Worm (Caenorhabditis elegans) whole organism, late embryonic: ENCODE measurements around the gene C35B1.3.

ENCODE experiments used
- C08G9.2 ChIP-seq: sonication (generic microtip); optimal IDR thresholded peaks from 2 replicates; lab custom pipeline; 2016; ENCODE audit warnings: mild to moderate bottlenecking, missing genetic modification characterization, moderate library complexity, missing compliant biosample characterization
- F13H6.1 ChIP-seq: sonication (generic microtip); optimal IDR thresholded peaks from 2 replicates; lab custom pipeline; 2016; ENCODE audit warnings: missing genetic modification characterization, missing compliant biosample characterization
- K02D7.2 ChIP-seq: sonication (generic microtip); optimal IDR thresholded peaks from 2 replicates; lab custom pipeline; 2017; ENCODE audit warnings: mild to moderate bottlenecking, missing genetic modification characterization, missing compliant biosample characterization
- Y22D7AL.16 ChIP-seq: sonication (generic microtip); optimal IDR thresholded peaks from 2 replicates; lab custom pipeline; 2016; ENCODE audit warnings: missing genetic modification characterization, missing compliant biosample characterization
- ahr-1 ChIP-seq: sonication (generic microtip); optimal IDR thresholded peaks from 2 replicates; lab custom pipeline; 2016; ENCODE audit warnings: missing genetic modification characterization, missing compliant biosample characterization
- ceh-14 ChIP-seq: sonication (generic microtip); optimal IDR thresholded peaks from 2 replicates; lab custom pipeline; 2016; ENCODE audit warnings: missing genotype, missing genetic modification characterization, missing compliant biosample characterization
- ceh-18 ChIP-seq: sonication (generic microtip); optimal IDR thresholded peaks from 2 replicates; lab custom pipeline; 2016; ENCODE audit warnings: missing genetic modification characterization, missing compliant biosample characterization
- ceh-2 ChIP-seq: sonication (generic microtip); optimal IDR thresholded peaks from 2 replicates; lab custom pipeline; 2016; ENCODE audit warnings: missing genotype, missing genetic modification characterization, missing compliant biosample characterization
- ceh-22 ChIP-seq: sonication (generic microtip); optimal IDR thresholded peaks from 2 replicates; lab custom pipeline; 2017; ENCODE audit warnings: missing biosample characterization, missing genetic modification characterization
- ceh-24 ChIP-seq: sonication (generic microtip); optimal IDR thresholded peaks from 2 replicates; lab custom pipeline; 2016; ENCODE audit warnings: mild to moderate bottlenecking, missing genetic modification characterization, missing compliant biosample characterization
- ceh-31 ChIP-seq: sonication (generic microtip); optimal IDR thresholded peaks from 2 replicates; lab custom pipeline; 2016; ENCODE audit warnings: missing genetic modification characterization, missing compliant biosample characterization
- ceh-34 ChIP-seq: sonication (generic microtip); optimal IDR thresholded peaks from 2 replicates; lab custom pipeline; 2016; ENCODE audit warnings: mild to moderate bottlenecking, missing genetic modification characterization, missing compliant biosample characterization
- ceh-45 ChIP-seq: fragments of 200-800 bp; sonication (Bioruptor generic); IDR thresholded peaks from 2 replicates; pipeline ENCODE4 v1.3.6; 2022; ENCODE audit warnings: missing genetic modification reagents, missing genetic modification characterization, missing compliant biosample characterization
- ceh-48 ChIP-seq: sonication (generic microtip); optimal IDR thresholded peaks from 2 replicates; lab custom pipeline; 2016; ENCODE audit warnings: missing genetic modification characterization, inconsistent platforms, missing compliant biosample characterization
- che-1 ChIP-seq: sonication (generic microtip); optimal IDR thresholded peaks from 2 replicates; lab custom pipeline; 2016; ENCODE audit warnings: mild to moderate bottlenecking, missing genetic modification characterization, missing compliant biosample characterization
- elt-2 ChIP-seq: sonication (generic microtip); optimal IDR thresholded peaks from 2 replicates; lab custom pipeline; 2016; ENCODE audit warnings: missing genetic modification reagents, missing genetic modification characterization, missing compliant biosample characterization
- elt-4 ChIP-seq: sonication (generic microtip); optimal IDR thresholded peaks from 2 replicates; lab custom pipeline; 2016; ENCODE audit warnings: missing genetic modification characterization, missing compliant biosample characterization
- ets-4 ChIP-seq: sonication (generic microtip); optimal IDR thresholded peaks from 2 replicates; lab custom pipeline; 2016; ENCODE audit warnings: missing genetic modification characterization, missing compliant biosample characterization
- fax-1 ChIP-seq: sonication (generic microtip); optimal IDR thresholded peaks from 2 replicates; lab custom pipeline; 2016; ENCODE audit warnings: missing genotype, missing genetic modification characterization, missing compliant biosample characterization
- fkh-10 ChIP-seq: fragments of 150-350 bp; optimal IDR thresholded peaks from 2 replicates; lab custom pipeline; 2014; ENCODE audit warnings: missing biosample characterization, missing genetic modification reagents, missing genetic modification characterization
- fkh-6 ChIP-seq: sonication (generic microtip); optimal IDR thresholded peaks from 2 replicates; lab custom pipeline; 2016; ENCODE audit warnings: missing genetic modification characterization, missing compliant biosample characterization
- hlh-15 ChIP-seq: sonication (generic microtip); optimal IDR thresholded peaks from 2 replicates; lab custom pipeline; 2016; ENCODE audit warnings: missing genetic modification characterization, missing compliant biosample characterization
- hlh-30 ChIP-seq: sonication (generic microtip); optimal IDR thresholded peaks from 2 replicates; lab custom pipeline; 2017; ENCODE audit warnings: antibody characterized with exemption, missing genetic modification characterization, missing compliant biosample characterization; ENCODE audit not compliant: insufficient read depth
- hlh-6 ChIP-seq: sonication (generic microtip); optimal IDR thresholded peaks from 2 replicates; lab custom pipeline; 2016; ENCODE audit warnings: missing genotype, missing genetic modification characterization, missing compliant biosample characterization
- hlh-8 ChIP-seq: sonication (generic microtip); optimal IDR thresholded peaks from 2 replicates; lab custom pipeline; 2016; ENCODE audit warnings: missing genotype, missing genetic modification characterization, missing compliant biosample characterization
- lim-6 ChIP-seq: sonication (generic microtip); optimal IDR thresholded peaks from 2 replicates; lab custom pipeline; 2016; ENCODE audit warnings: missing genetic modification characterization, missing compliant biosample characterization
- lin-11 ChIP-seq: fragments of 200-800 bp; sonication (Bioruptor generic); optimal IDR thresholded peaks from 2 replicates; lab custom pipeline; 2018; ENCODE audit warnings: mild to moderate bottlenecking, missing genetic modification characterization, missing compliant biosample characterization
- mec-3 ChIP-seq: sonication (generic microtip); optimal IDR thresholded peaks from 2 replicates; lab custom pipeline; 2016; ENCODE audit warnings: borderline replicate concordance, missing genetic modification characterization, missing compliant biosample characterization
- nfya-1 ChIP-seq: sonication (generic microtip); optimal IDR thresholded peaks from 2 replicates; lab custom pipeline; 2017; ENCODE audit warnings: missing genetic modification characterization, mild to moderate bottlenecking, missing compliant biosample characterization, antibody characterized with exemption, moderate library complexity
- nhr-11 ChIP-seq: fragments of 150-350 bp; optimal IDR thresholded peaks from 2 replicates; lab custom pipeline; 2014; ENCODE audit warnings: missing biosample characterization, missing genetic modification characterization
- npax-4 ChIP-seq: sonication (generic microtip); optimal IDR thresholded peaks from 2 replicates; lab custom pipeline; 2016; ENCODE audit warnings: missing genetic modification characterization, missing compliant biosample characterization
- pag-3 ChIP-seq: sonication (generic microtip); optimal IDR thresholded peaks from 2 replicates; lab custom pipeline; 2016; ENCODE audit warnings: missing compliant biosample characterization, missing genetic modification characterization, borderline replicate concordance
- pax-1 ChIP-seq: fragments of 150-350 bp; optimal IDR thresholded peaks from 2 replicates; lab custom pipeline; 2014; ENCODE audit warnings: missing biosample characterization, missing genetic modification characterization
- pha-2 ChIP-seq: sonication (generic microtip); optimal IDR thresholded peaks from 2 replicates; lab custom pipeline; 2017; ENCODE audit warnings: mild to moderate bottlenecking, missing genetic modification characterization, missing compliant biosample characterization
- pqm-1 ChIP-seq: sonication (generic microtip); optimal IDR thresholded peaks from 2 replicates; lab custom pipeline; 2016; ENCODE audit warnings: missing genetic modification characterization, missing compliant biosample characterization
- ref-2 ChIP-seq: sonication (generic microtip); optimal IDR thresholded peaks from 2 replicates; lab custom pipeline; 2016; ENCODE audit warnings: missing genetic modification characterization, missing compliant biosample characterization
- rnt-1 ChIP-seq: sonication (generic microtip); optimal IDR thresholded peaks from 2 replicates; lab custom pipeline; 2016; ENCODE audit warnings: missing genetic modification characterization, missing compliant biosample characterization
- sdc-2 ChIP-seq: sonication (generic microtip); optimal IDR thresholded peaks from 2 replicates; lab custom pipeline; 2016; ENCODE audit warnings: missing genotype, missing genetic modification characterization, missing compliant biosample characterization
- sox-2 ChIP-seq: fragments of 200-800 bp; sonication (Bioruptor generic); IDR thresholded peaks from 2 replicates; pipeline ENCODE4 v1.3.6; 2022; ENCODE audit warnings: missing genetic modification reagents, missing genetic modification characterization, missing compliant biosample characterization
- syd-9 ChIP-seq: sonication (generic microtip); optimal IDR thresholded peaks from 2 replicates; lab custom pipeline; 2016; ENCODE audit warnings: mild to moderate bottlenecking, missing genetic modification characterization, moderate library complexity, missing compliant biosample characterization
- tbx-2 ChIP-seq: sonication (generic microtip); optimal IDR thresholded peaks from 2 replicates; lab custom pipeline; 2016; ENCODE audit warnings: missing genetic modification characterization, missing compliant biosample characterization
- tbx-7 ChIP-seq: sonication (generic microtip); optimal IDR thresholded peaks from 2 replicates; lab custom pipeline; 2016; ENCODE audit warnings: missing genotype, missing genetic modification characterization, missing compliant biosample characterization
- ttx-3 ChIP-seq: sonication (generic microtip); optimal IDR thresholded peaks from 2 replicates; lab custom pipeline; 2016; ENCODE audit warnings: missing genetic modification reagents, missing genetic modification characterization, missing compliant biosample characterization
- unc-42 ChIP-seq: sonication (generic microtip); optimal IDR thresholded peaks from 2 replicates; lab custom pipeline; 2016; ENCODE audit warnings: missing genotype, missing genetic modification characterization, missing compliant biosample characterization
- zip-5 ChIP-seq: sonication (generic microtip); optimal IDR thresholded peaks from 2 replicates; lab custom pipeline; 2016; ENCODE audit warnings: missing genetic modification characterization, missing compliant biosample characterization
- ztf-16 ChIP-seq: sonication (generic microtip); optimal IDR thresholded peaks from 2 replicates; lab custom pipeline; 2017; ENCODE audit warnings: missing genetic modification characterization, missing compliant biosample characterization

Gene C35B1.3

DNA sequence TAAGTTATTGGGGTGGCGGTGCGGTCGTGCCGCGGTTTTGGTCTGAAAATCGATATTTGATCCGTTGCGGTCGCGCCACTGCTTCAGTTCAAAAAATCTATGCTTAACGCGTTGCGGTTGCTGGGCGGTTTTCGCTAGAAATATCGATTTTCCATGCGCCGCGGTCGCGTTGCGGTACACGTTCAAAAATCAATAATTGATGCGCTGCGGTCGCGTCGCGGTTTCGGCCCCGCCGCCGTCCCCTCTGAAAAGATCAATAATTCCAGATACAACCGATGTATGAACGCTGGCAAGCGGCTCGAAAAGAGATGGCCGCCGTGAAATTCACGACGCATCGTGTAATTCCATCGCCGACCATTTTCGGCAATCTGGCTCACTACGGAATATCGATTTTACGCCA lies 39.9 kb upstream of the C35B1.3 start:
- no peak for TF ChIP-seq ceh-48 (tag; lab: Kevin White, UChicago)
- no peak for TF ChIP-seq sdc-2 (tag; lab: Kevin White, UChicago)
- TF ChIP-seq npax-4: no peak
- TF ChIP-seq che-1 (tag; lab: Kevin White, UChicago): no peak
- TF ChIP-seq pqm-1 (tag; lab: Kevin White, UChicago): no peak
- no peak for TF ChIP-seq ceh-34 (tag; lab: Kevin White, UChicago)
- no peak for TF ChIP-seq ceh-24 (tag; lab: Kevin White, UChicago)
- TF ChIP-seq tbx-2 (tag; lab: Kevin White, UChicago): no peak
- TF ChIP-seq pax-1 (tag; lab: Kevin White, UChicago): no peak
- TF ChIP-seq nfya-1: no peak
- TF ChIP-seq nhr-11 (tag; lab: Kevin White, UChicago): no peak
- TF ChIP-seq ets-4 (tag; lab: Kevin White, UChicago): no peak
- TF ChIP-seq ref-2 (tag; lab: Kevin White, UChicago): no peak
- no peak for TF ChIP-seq hlh-30 (tag; lab: Kevin White, UChicago)
- TF ChIP-seq ceh-31: no peak
- no peak for TF ChIP-seq ceh-18
- no peak for TF ChIP-seq ceh-2 (tag; lab: Kevin White, UChicago)
- TF ChIP-seq pha-2 (tag; lab: Kevin White, UChicago): no peak
- no peak for TF ChIP-seq ceh-45 (GFP tag; lab: Robert Waterston, UW)
- TF ChIP-seq fkh-6 (tag; lab: Kevin White, UChicago): no peak

DNA sequence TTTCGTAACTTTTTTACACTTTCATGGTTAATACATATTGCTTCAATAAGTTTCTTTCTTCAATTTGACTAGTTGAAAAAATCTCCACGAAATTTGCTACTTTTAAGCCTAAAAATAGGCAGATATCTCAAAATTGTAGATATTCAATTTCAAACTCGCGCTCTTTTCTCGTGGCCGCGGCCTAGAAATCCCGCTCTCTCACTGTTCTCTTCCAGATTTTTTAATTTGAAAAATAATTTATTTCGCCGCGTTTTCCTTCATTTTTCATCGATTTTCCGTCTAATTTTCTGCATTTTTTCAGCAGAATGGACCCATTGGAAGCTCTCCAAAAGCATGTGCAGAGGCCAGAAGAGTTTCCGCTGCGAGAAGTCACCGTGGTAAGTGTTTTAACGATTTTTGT lies 38.7 kb upstream of the C35B1.3 start, which contains the start of gene cdc-73:
cdc-73 (plus strand) TSS at position 302 of the 400 bp plus-strand sequence.
- peak; percentile 43 for TF ChIP-seq rnt-1 (tag; lab: Kevin White, UChicago)
- no peak for TF ChIP-seq fkh-10 (GFP tag; lab: Kevin White, UChicago)
- TF ChIP-seq ceh-34 (tag; lab: Kevin White, UChicago): peak; percentile 5
- no peak for TF ChIP-seq ztf-16 (tag; lab: Kevin White, UChicago)
- no peak for TF ChIP-seq ttx-3 (tag; lab: Kevin White, UChicago)
- TF ChIP-seq nfya-1: no peak
- no peak for TF ChIP-seq syd-9 (tag; lab: Kevin White, UChicago)
- TF ChIP-seq pax-1 (tag; lab: Kevin White, UChicago): no peak
- TF ChIP-seq hlh-15 (tag; lab: Kevin White, UChicago): no peak
- TF ChIP-seq ref-2 (tag; lab: Kevin White, UChicago): peak; percentile 33
- TF ChIP-seq pag-3 (tag; lab: Kevin White, UChicago): peak; percentile 9
- TF ChIP-seq Y22D7AL.16: no peak
- no peak for TF ChIP-seq mec-3 (tag; lab: Kevin White, UChicago)
- no peak for TF ChIP-seq F13H6.1 (tag; lab: Kevin White, UChicago)
- TF ChIP-seq elt-2 (tag; lab: Kevin White, UChicago): peak; percentile 36
- TF ChIP-seq unc-42 (tag; lab: Kevin White, UChicago): peak; percentile 3
- TF ChIP-seq ceh-2 (tag; lab: Kevin White, UChicago): peak; percentile 74
- peak; percentile 46 for TF ChIP-seq zip-5
- peak; percentile 66 for TF ChIP-seq hlh-8 (tag; lab: Kevin White, UChicago)
- TF ChIP-seq ets-4 (tag; lab: Kevin White, UChicago): peak; percentile 80
- TF ChIP-seq ceh-31: peak; percentile 87
- TF ChIP-seq fax-1 (tag; lab: Kevin White, UChicago): peak; percentile 25
- TF ChIP-seq lim-6 (tag; lab: Kevin White, UChicago): peak; percentile 2
- TF ChIP-seq K02D7.2 (tag; lab: Kevin White, UChicago): no peak
- TF ChIP-seq tbx-2 (tag; lab: Kevin White, UChicago): peak; percentile 72
- peak; percentile 72 for TF ChIP-seq tbx-7
- TF ChIP-seq ceh-14 (tag; lab: Kevin White, UChicago): peak; percentile 55
- no peak for TF ChIP-seq sox-2
- no peak for TF ChIP-seq hlh-6 (tag; lab: Kevin White, UChicago)
- TF ChIP-seq ahr-1 (tag; lab: Kevin White, UChicago): peak; percentile 50
- no peak for TF ChIP-seq ceh-48 (tag; lab: Kevin White, UChicago)
- TF ChIP-seq C08G9.2 (tag; lab: Kevin White, UChicago): peak; percentile 86
- no peak for TF ChIP-seq npax-4
- TF ChIP-seq elt-4 (tag; lab: Kevin White, UChicago): no peak
- TF ChIP-seq fkh-6 (tag; lab: Kevin White, UChicago): peak; percentile 8
- no peak for TF ChIP-seq lin-11
- TF ChIP-seq ceh-18: no peak
- TF ChIP-seq ceh-22: no peak
